Fruit fly (Drosophila melanogaster): ENCODE results near the gene CG7655.

dm6 chr3R:17703024-17703690, 20.7 kb downstream of the CG7655 start:
- peak; percentile 91 for TF ChIP-seq CG7045 (GFP tag; optimal IDR thresholded peaks at IDR 0.05)
- TF ChIP-seq kay (GFP tag; ENCODE audit: borderline replicate concordance) = peak; percentile 81
- TF ChIP-seq cic (GFP tag; optimal IDR thresholded peaks at IDR 0.05) = no peak
- TF ChIP-seq CG12768 (GFP tag; optimal IDR thresholded peaks at IDR 0.05) = peak; percentile 75
- peak; percentile 89 for TF ChIP-seq CG33017 (tag; optimal IDR thresholded peaks at IDR 0.05)
- TF ChIP-seq CG7101 (tag; optimal IDR thresholded peaks at IDR 0.05) = peak; percentile 89
- peak; percentile 88 for TF ChIP-seq CG5204 (GFP tag; optimal IDR thresholded peaks at IDR 0.05)
- peak; percentile 84 for TF ChIP-seq CG11617 (GFP tag; optimal IDR thresholded peaks at IDR 0.05)
- TF ChIP-seq tj (GFP tag; optimal IDR thresholded peaks at IDR 0.05) = peak; percentile 68

Data from whole organism, adult.